Fruit fly (Drosophila melanogaster) whole organism, embryonic: ENCODE data around the gene Rad9.

Source experiments
- Bdp1 ChIP-seq: fragments of 200-800 bp; sonication (Bioruptor generic); optimal IDR thresholded peaks from 3 replicates; lab custom pipeline; 2016; ENCODE audit warnings: missing biosample characterization, missing genetic modification characterization
- CG10209 ChIP-seq: fragments of 200-800 bp; sonication (Bioruptor generic); optimal IDR thresholded peaks from 3 replicates; lab custom pipeline; 2017; ENCODE audit warnings: missing biosample characterization, mild to moderate bottlenecking, missing genetic modification characterization, missing genetic modification reagents
- CG10267 ChIP-seq: fragments of 200-800 bp; sonication (Bioruptor generic); optimal IDR thresholded peaks from 2 replicates; lab custom pipeline; 2018; ENCODE audit warnings: missing biosample characterization, mild to moderate bottlenecking, missing genetic modification characterization, moderate library complexity
- CG10543 ChIP-seq: fragments of 200-800 bp; sonication (Bioruptor generic); optimal IDR thresholded peaks from 3 replicates; lab custom pipeline; 2017; ENCODE audit warnings: missing biosample characterization, mild to moderate bottlenecking, missing genetic modification characterization, moderate library complexity
- CG13624 ChIP-seq: fragments of 200-800 bp; sonication (Bioruptor generic); optimal IDR thresholded peaks from 2 replicates; lab custom pipeline; 2016; ENCODE audit warnings: missing biosample characterization, missing genetic modification characterization
- CG14667 ChIP-seq: fragments of 200-800 bp; sonication (Bioruptor generic); IDR thresholded peaks from 2 replicates; pipeline ENCODE4 v1.3.6; 2022; ENCODE audit warnings: missing biosample characterization, missing genetic modification characterization
- CG14965 ChIP-seq: fragments of 200-800 bp; sonication (Bioruptor generic); optimal IDR thresholded peaks from 2 replicates; lab custom pipeline; 2016; ENCODE audit warnings: missing biosample characterization, missing genetic modification characterization, borderline replicate concordance
- CG15479 ChIP-seq: fragments of 200-800 bp; sonication (Bioruptor generic); optimal IDR thresholded peaks from 3 replicates; lab custom pipeline; 2019; ENCODE audit warnings: missing biosample characterization, mild to moderate bottlenecking, missing genetic modification characterization, moderate library complexity
- CG16815 ChIP-seq: fragments of 200-800 bp; sonication (Bioruptor generic); optimal IDR thresholded peaks from 3 replicates; lab custom pipeline; 2017; ENCODE audit warnings: missing biosample characterization, mild to moderate bottlenecking, missing genetic modification characterization
- CG17359 ChIP-seq: fragments of 200-800 bp; sonication (Bioruptor generic); optimal IDR thresholded peaks from 3 replicates; lab custom pipeline; 2018; ENCODE audit warnings: missing biosample characterization, mild to moderate bottlenecking, missing genetic modification characterization, moderate library complexity
- CG17361 ChIP-seq: fragments of 200-800 bp; sonication (Bioruptor generic); IDR thresholded peaks from 3 replicates; pipeline ENCODE4 v1.3.6; 2022; ENCODE audit warnings: missing biosample characterization, missing genetic modification characterization
- CG18619 ChIP-seq: fragments of 200-800 bp; sonication (Bioruptor generic); optimal IDR thresholded peaks from 3 replicates; lab custom pipeline; 2017; ENCODE audit warnings: missing biosample characterization, mild to moderate bottlenecking, missing genetic modification characterization
- CG2202 ChIP-seq: fragments of 200-800 bp; sonication (Bioruptor generic); optimal IDR thresholded peaks from 2 replicates; lab custom pipeline; 2018; ENCODE audit warnings: missing biosample characterization, mild to moderate bottlenecking, missing genetic modification characterization
- CG3065 ChIP-seq: fragments of 200-800 bp; sonication (Bioruptor generic); optimal IDR thresholded peaks from 2 replicates; lab custom pipeline; 2016; ENCODE audit warnings: missing biosample characterization, missing genetic modification characterization
- CG8388 ChIP-seq: fragments of 200-800 bp; sonication (Bioruptor generic); optimal IDR thresholded peaks from 2 replicates; lab custom pipeline; 2019; ENCODE audit warnings: missing biosample characterization, mild to moderate bottlenecking, missing genetic modification characterization, moderate library complexity
- CG8765 ChIP-seq: fragments of 200-800 bp; sonication (Bioruptor generic); IDR thresholded peaks from 2 replicates; pipeline ENCODE4 v1.3.6; 2022; ENCODE audit warnings: missing biosample characterization, missing genetic modification characterization
- CkIIα-i1 ChIP-seq: fragments of 200-800 bp; sonication (Bioruptor generic); IDR thresholded peaks from 2 replicates; pipeline ENCODE4 v1.3.6; 2022; ENCODE audit warnings: missing biosample characterization, missing genetic modification characterization
- D19A ChIP-seq: fragments of 200-800 bp; optimal IDR thresholded peaks from 3 replicates; lab custom pipeline; 2019; ENCODE audit warnings: missing biosample characterization, mild to moderate bottlenecking, missing genetic modification characterization, moderate library complexity
- Dll ChIP-seq: fragments of 200-800 bp; sonication (Bioruptor generic); IDR thresholded peaks from 4 replicates; pipeline ENCODE4 v1.3.6; 2022; ENCODE audit warnings: missing biosample characterization, missing genetic modification characterization; ENCODE audit not compliant: partially characterized antibody
- Eip74EF ChIP-seq, 2 experiments: fragments of 200-800 bp in 1 of 2; fragments of >200 bp in 1 of 2; sonication (Bioruptor generic) in 1 of 2; optimal IDR thresholded peaks; 2 replicates each; lab custom pipeline; 2017 to 2019; ENCODE audit warnings: missing biosample characterization in 2 of 2, missing genetic modification characterization in 2 of 2, mild to moderate bottlenecking in 1 of 2, moderate library complexity in 1 of 2
- Ets65A ChIP-seq: fragments of 200-800 bp; sonication (Bioruptor generic); peaks from one replicate; lab custom pipeline; 2016; ENCODE audit warnings: missing biosample characterization, missing genetic modification characterization
- Gsc ChIP-seq: fragments of 200-800 bp; sonication (Bioruptor generic); IDR thresholded peaks from 2 replicates; pipeline ENCODE4 v1.3.6; 2022; ENCODE audit warnings: missing biosample characterization, missing genetic modification characterization
- HLH3B ChIP-seq: fragments of 200-800 bp; sonication (Bioruptor generic); IDR thresholded peaks from 2 replicates; pipeline ENCODE4 v1.3.6; 2022; ENCODE audit warnings: missing biosample characterization, missing genetic modification characterization
- Hmr ChIP-seq: fragments of 200-800 bp; sonication (Bioruptor generic); optimal IDR thresholded peaks from 3 replicates; lab custom pipeline; 2017; ENCODE audit warnings: mild to moderate bottlenecking, missing biosample characterization, missing genetic modification reagents, missing genetic modification characterization
- Hmx ChIP-seq: fragments of 200-800 bp; sonication (Bioruptor generic); optimal IDR thresholded peaks from 2 replicates; lab custom pipeline; 2016; ENCODE audit warnings: missing biosample characterization, missing genetic modification characterization
- Hr51 ChIP-seq, 2 experiments: fragments of 200-800 bp; sonication (Bioruptor generic); optimal IDR thresholded peaks; 2 replicates in 1 of 2; 3 replicates in 1 of 2; lab custom pipeline; 2016 to 2018; ENCODE audit warnings: missing biosample characterization in 2 of 2, missing genetic modification characterization in 2 of 2, mild to moderate bottlenecking in 1 of 2, moderate library complexity in 1 of 2
- Meics ChIP-seq: fragments of 200-800 bp; sonication (Bioruptor generic); optimal IDR thresholded peaks from 2 replicates; lab custom pipeline; 2017; ENCODE audit warnings: missing biosample characterization, mild to moderate bottlenecking, missing genetic modification characterization
- Nf-YC ChIP-seq: fragments of 200-800 bp; optimal IDR thresholded peaks from 3 replicates; lab custom pipeline; 2019; ENCODE audit warnings: missing biosample characterization, mild to moderate bottlenecking, missing genetic modification characterization, moderate library complexity
- Oaz ChIP-seq: fragments of 200-800 bp; sonication (Bioruptor generic); IDR thresholded peaks from 2 replicates; pipeline ENCODE4 v1.3.6; 2022; ENCODE audit warnings: missing biosample characterization, missing genetic modification characterization
- Opbp ChIP-seq: fragments of 200-800 bp; sonication (Bioruptor generic); IDR thresholded peaks from 3 replicates; pipeline ENCODE4 v1.3.6; 2022; ENCODE audit warnings: missing biosample characterization, missing genetic modification characterization; ENCODE audit not compliant: partially characterized antibody
- Sry-δ ChIP-seq: fragments of 200-800 bp; sonication (Bioruptor generic); optimal IDR thresholded peaks from 2 replicates; lab custom pipeline; 2016; ENCODE audit warnings: missing biosample characterization, missing genetic modification characterization
- ase ChIP-seq: fragments of 200-800 bp; sonication (Bioruptor generic); IDR thresholded peaks from 3 replicates; pipeline ENCODE4 v1.3.6; 2022; ENCODE audit warnings: missing biosample characterization, missing genetic modification characterization
- bcd ChIP-seq: fragments of 200-800 bp; sonication (Bioruptor generic); optimal IDR thresholded peaks from 2 replicates; lab custom pipeline; 2017; ENCODE audit warnings: missing biosample characterization, mild to moderate bottlenecking, missing genetic modification characterization
- cato ChIP-seq: fragments of 200-800 bp; sonication (Bioruptor generic); optimal IDR thresholded peaks from 2 replicates; lab custom pipeline; 2016; ENCODE audit warnings: missing biosample characterization, missing genetic modification characterization, borderline replicate concordance
- crp ChIP-seq, 2 experiments: fragments of 200-800 bp; sonication (Bioruptor generic); optimal IDR thresholded peaks; 2 replicates in 1 of 2; 3 replicates in 1 of 2; lab custom pipeline; 2017; ENCODE audit warnings: missing biosample characterization in 2 of 2, missing genetic modification characterization in 2 of 2, mild to moderate bottlenecking in 1 of 2, moderate library complexity in 1 of 2
- danr ChIP-seq: fragments of 200-800 bp; sonication (Bioruptor generic); IDR thresholded peaks from 2 replicates; pipeline ENCODE4 v1.3.6; 2022; ENCODE audit warnings: missing biosample characterization, missing genetic modification characterization
- dimm ChIP-seq: fragments of 200-800 bp; sonication (Bioruptor generic); IDR thresholded peaks from 2 replicates; pipeline ENCODE4 v1.3.6; 2022; ENCODE audit warnings: missing biosample characterization, missing genetic modification characterization
- esg ChIP-seq: fragments of 200-800 bp; sonication (Bioruptor generic); conservative IDR thresholded peaks from 2 replicates; pipeline ENCODE4 v1.3.6; 2022; ENCODE audit warnings: missing biosample characterization, missing genetic modification characterization
- exex ChIP-seq: fragments of 200-800 bp; sonication (Bioruptor generic); optimal IDR thresholded peaks from 4 replicates; lab custom pipeline; 2018; ENCODE audit warnings: missing biosample characterization, mild to moderate bottlenecking, missing genetic modification characterization, moderate library complexity
- eyg ChIP-seq: fragments of 200-800 bp; sonication (Bioruptor generic); optimal IDR thresholded peaks from 3 replicates; lab custom pipeline; 2016; ENCODE audit warnings: missing biosample characterization, missing genetic modification characterization
- jing ChIP-seq: fragments of 200-800 bp; sonication (Bioruptor generic); optimal IDR thresholded peaks from 2 replicates; lab custom pipeline; 2018; ENCODE audit warnings: missing biosample characterization, mild to moderate bottlenecking, missing genetic modification characterization
- lbe ChIP-seq: fragments of 200-800 bp; sonication (Bioruptor generic); optimal IDR thresholded peaks from 2 replicates; lab custom pipeline; 2016; ENCODE audit warnings: missing biosample characterization, mild to moderate bottlenecking, missing genetic modification characterization
- oc ChIP-seq: fragments of 200-800 bp; sonication (Bioruptor generic); optimal IDR thresholded peaks from 2 replicates; lab custom pipeline; 2018; ENCODE audit warnings: missing biosample characterization, mild to moderate bottlenecking, missing genetic modification characterization, moderate library complexity
- otp ChIP-seq: fragments of 200-800 bp; sonication (Bioruptor generic); IDR thresholded peaks from 3 replicates; pipeline ENCODE4, ENCODE4 v1.3.6; 2022; ENCODE audit warnings: missing biosample characterization, missing genetic modification characterization
- p53 ChIP-seq: fragments of 200-800 bp; sonication (Bioruptor generic); optimal IDR thresholded peaks from 2 replicates; lab custom pipeline; 2016; ENCODE audit warnings: missing biosample characterization, missing genetic modification characterization
- slou ChIP-seq: fragments of 200-800 bp; sonication (Bioruptor generic); optimal IDR thresholded peaks from 3 replicates; lab custom pipeline; 2016; ENCODE audit warnings: missing biosample characterization, missing genetic modification characterization
- tgo ChIP-seq: fragments of 200-800 bp; sonication (Bioruptor generic); IDR thresholded peaks from 3 replicates; pipeline ENCODE4 v1.3.6; 2022; ENCODE audit warnings: missing biosample characterization, missing genetic modification characterization
- trem ChIP-seq: fragments of 200-800 bp; optimal IDR thresholded peaks from 3 replicates; lab custom pipeline; 2019; ENCODE audit warnings: missing biosample characterization, mild to moderate bottlenecking, missing genetic modification characterization, moderate library complexity
- twi ChIP-seq: fragments of 200-800 bp; optimal IDR thresholded peaks from 2 replicates; lab custom pipeline; 2019; ENCODE audit warnings: missing biosample characterization, mild to moderate bottlenecking, missing genetic modification characterization, moderate library complexity
- unpg ChIP-seq: fragments of 200-800 bp; sonication (Bioruptor generic); optimal IDR thresholded peaks from 3 replicates; lab custom pipeline; 2018; ENCODE audit warnings: missing biosample characterization, mild to moderate bottlenecking, missing genetic modification characterization, moderate library complexity

Rad9 gene

DNA sequence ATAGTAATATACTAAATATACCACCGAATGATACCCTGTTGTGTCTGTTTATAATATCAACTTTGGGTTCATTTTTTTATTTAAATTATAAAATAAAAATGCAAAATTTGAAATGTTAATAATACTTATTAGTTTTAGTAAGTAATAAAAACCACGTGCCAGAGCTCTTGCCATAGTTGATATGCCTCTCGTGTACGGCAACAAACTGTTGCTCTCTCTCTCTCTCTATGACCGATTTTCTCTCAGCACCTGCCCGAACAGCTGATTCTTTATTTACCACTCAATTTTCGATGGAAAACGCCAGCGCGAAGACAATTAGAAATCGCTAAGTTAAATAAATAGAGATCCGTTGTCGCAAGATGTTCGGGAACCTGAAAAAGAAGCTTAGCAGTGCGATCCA, 4.8 kb downstream of the Rad9 start, which contains the start of gene Dysb (continued):
- TF ChIP-seq CG10543 (peak; percentile 83), Hmx (GFP tag; lab: Kevin White, UChicago) (peak; percentile 23), Sry-δ (no peak), CG10209 (peak; percentile 88), trem (peak; percentile 72), CG15479 (no peak), Bdp1 (GFP tag; lab: Kevin White, UChicago) (peak; percentile 49), twi (peak; percentile 57), Meics (GFP tag; lab: Kevin White, UChicago) (peak; percentile 89), otp (peak; percentile 92), CG14965 (no peak), bcd (GFP tag; lab: Kevin White, UChicago) (peak; percentile 81), CG13624 (GFP tag; lab: Kevin White, UChicago) (peak; percentile 48), p53 (GFP tag; lab: Kevin White, UChicago) (no peak), Eip74EF (GFP tag; optimal IDR thresholded peaks at IDR 0.05; lab: Kevin White, UChicago) (peak in 1 of 2 experiments; percentile 78), dimm (GFP tag; lab: Robert Waterston, UW) (peak; percentile 60), esg (GFP tag; lab: Robert Waterston, UW) (peak; percentile 84), tgo (GFP tag; lab: Robert Waterston, UW) (peak; percentile 91), unpg (GFP tag; lab: Kevin White, UChicago) (peak; percentile 92), Ets65A (GFP tag; lab: Kevin White, UChicago) (no peak), CG18619 (peak; percentile 84), slou (peak; percentile 21), CkIIα-i1 (no peak), exex (tag; lab: Kevin White, UChicago) (peak; percentile 57), danr (GFP tag; lab: Robert Waterston, UW) (peak; percentile 69; the same call in 1 of the 2 replicates), Opbp (GFP tag; lab: Robert Waterston, UW) (no peak), CG8388 (peak; percentile 88), D19A (tag; lab: Kevin White, UChicago) (peak; percentile 99), CG17359 (peak; percentile 94), Nf-YC (tag; lab: Kevin White, UChicago) (peak; percentile 83), ase (peak; percentile 80; the same call in 2 of the 3 replicates), crp (GFP tag; optimal IDR thresholded peaks at IDR 0.05; lab: Kevin White, UChicago) (peak; percentile 45 to 85), Hmr (GFP tag; lab: Kevin White, UChicago) (peak; percentile 91), lbe (GFP tag; lab: Kevin White, UChicago) (peak; percentile 84), CG16815 (GFP tag; lab: Kevin White, UChicago) (peak; percentile 72), cato (GFP tag; lab: Kevin White, UChicago) (peak; percentile 54), CG10267 (peak; percentile 88), Hr51 (GFP tag; optimal IDR thresholded peaks at IDR 0.05; lab: Kevin White, UChicago) (peak; percentile 33 to 91), CG3065 (GFP tag; lab: Kevin White, UChicago) (no peak), CG2202 (tag; lab: Kevin White, UChicago) (peak; percentile 58), CG17361 (GFP tag; lab: Robert Waterston, UW) (peak; percentile 89), CG14667 (GFP tag; lab: Robert Waterston, UW) (no peak; the same call in 1 of the 2 replicates), oc (tag; lab: Kevin White, UChicago) (peak; percentile 88), jing (GFP tag; lab: Kevin White, UChicago) (peak; percentile 36), eyg (GFP tag; lab: Kevin White, UChicago) (peak; percentile 46), HLH3B (GFP tag; lab: Robert Waterston, UW) (peak; percentile 90), Oaz (GFP tag; lab: Robert Waterston, UW) (peak; percentile 81), Dll (GFP tag; lab: Robert Waterston, UW) (peak; percentile 60; the same call in 3 of the 4 replicates), CG8765 (peak; percentile 74), Gsc (GFP tag; lab: Robert Waterston, UW) (no peak)
